Worm (Caenorhabditis elegans) whole organism, L2 larva: ENCODE data around the gene clec-72.

ENCODE experiments used
- ZK546.5 ChIP-seq: sonication (generic microtip); optimal IDR thresholded peaks from 2 replicates; lab custom pipeline; 2017; ENCODE audit warnings: missing biosample characterization, missing genetic modification characterization
- aly-2 ChIP-seq: fragments of 150-350 bp; optimal IDR thresholded peaks from 2 replicates; lab custom pipeline; 2014; ENCODE audit warnings: missing biosample characterization, missing genetic modification characterization
- fos-1 ChIP-seq: fragments of 150-350 bp; optimal IDR thresholded peaks from 2 replicates; lab custom pipeline; 2014; ENCODE audit warnings: missing biosample characterization, missing genetic modification characterization
- nhr-129 ChIP-seq: fragments of 150-350 bp; optimal IDR thresholded peaks from 2 replicates; lab custom pipeline; 2014; ENCODE audit warnings: missing biosample characterization, missing genetic modification characterization
- nhr-237 ChIP-seq: fragments of 150-350 bp; optimal IDR thresholded peaks from 2 replicates; lab custom pipeline; 2014; ENCODE audit warnings: missing biosample characterization, missing genetic modification characterization
- nhr-25 ChIP-seq: fragments of 150-350 bp; sonication (generic microtip); optimal IDR thresholded peaks from 3 replicates; lab custom pipeline; 2014; ENCODE audit warnings: missing biosample characterization, missing genetic modification characterization
- unc-62 ChIP-seq: fragments of 150-350 bp; optimal IDR thresholded peaks from 2 replicates; lab custom pipeline; 2014; ENCODE audit warnings: missing biosample characterization, missing genetic modification reagents, missing genetic modification characterization
- zag-1 ChIP-seq: fragments of 150-350 bp; optimal IDR thresholded peaks from 2 replicates; lab custom pipeline; 2014; ENCODE audit warnings: missing biosample characterization, missing genetic modification characterization

- TF ChIP-seq nhr-129 (tag; lab: Kevin White, UChicago) = no peak
- TF ChIP-seq fos-1 (tag; lab: Kevin White, UChicago) = no peak
- no peak for TF ChIP-seq nhr-237 (tag; lab: Kevin White, UChicago)
- TF ChIP-seq nhr-25 (tag; lab: Kevin White, UChicago) = no peak
- no peak for TF ChIP-seq aly-2
- TF ChIP-seq zag-1 (tag; lab: Kevin White, UChicago) = no peak
- TF ChIP-seq unc-62 (GFP tag; lab: Kevin White, UChicago) = no peak
- TF ChIP-seq ZK546.5 = no peak
These were observed 18.9 kb downstream of the clec-72 start for ce11 chrIV:3963498-3963897.
